Worm (Caenorhabditis elegans) whole organism, L4 larva: ENCODE measurements around the gene F54F2.9.

Source experiments
- F44E2.7 ChIP-seq: fragments of 200-800 bp; sonication (Bioruptor generic); IDR thresholded peaks from 2 replicates; pipeline ENCODE4 v2.1.2; 2022; ENCODE audit warnings: missing genetic modification characterization, missing compliant biosample characterization
- aha-1 ChIP-seq: fragments of 150-350 bp; peaks from one replicate; lab custom pipeline; 2014; ENCODE audit warnings: missing biosample characterization, missing genetic modification characterization
- arid-1 ChIP-seq: fragments of 200-800 bp; sonication (Bioruptor generic); conservative IDR thresholded peaks from 2 replicates; pipeline ENCODE4 v1.3.6; 2022; ENCODE audit warnings: missing genetic modification reagents, missing genetic modification characterization, missing compliant biosample characterization
- ceh-28 ChIP-seq: fragments of 150-350 bp; optimal IDR thresholded peaks from 2 replicates; lab custom pipeline; 2014; ENCODE audit warnings: missing biosample characterization, missing genetic modification reagents, missing genetic modification characterization
- daf-16 ChIP-seq, 3 experiments: sonication (generic microtip); optimal IDR thresholded peaks; 2 replicates each; lab custom pipeline; 2016 to 2017; ENCODE audit warnings: missing genetic modification characterization in 3 of 3, missing genetic modification reagents in 3 of 3, mild to moderate bottlenecking in 2 of 3, missing compliant biosample characterization in 2 of 3, missing biosample characterization in 1 of 3, moderate library complexity in 1 of 3
- egl-27 ChIP-seq: sonication (generic microtip); optimal IDR thresholded peaks from 3 replicates; lab custom pipeline; 2017; ENCODE audit warnings: missing biosample characterization, missing genetic modification reagents, missing genetic modification characterization
- hmg-1.1 ChIP-seq: fragments of 200-800 bp; sonication (Bioruptor generic); IDR thresholded peaks from 2 replicates; pipeline ENCODE4 v1.3.6; 2022; ENCODE audit warnings: missing genetic modification reagents, missing genetic modification characterization, missing compliant biosample characterization
- jun-1 ChIP-seq: fragments of 150-350 bp; optimal IDR thresholded peaks from 2 replicates; lab custom pipeline; 2014; ENCODE audit warnings: missing biosample characterization, missing genetic modification reagents, missing genetic modification characterization
- lin-39 ChIP-seq: fragments of 150-350 bp; optimal IDR thresholded peaks from 2 replicates; lab custom pipeline; 2014; ENCODE audit warnings: missing biosample characterization, missing genetic modification reagents, missing genetic modification characterization
- nhr-25 ChIP-seq: sonication (generic microtip); optimal IDR thresholded peaks from 2 replicates; lab custom pipeline; 2017; ENCODE audit warnings: missing genetic modification characterization, mild to moderate bottlenecking, missing compliant biosample characterization, antibody characterized with exemption, moderate library complexity, borderline replicate concordance; ENCODE audit not compliant: insufficient read depth
- nhr-41 ChIP-seq: fragments of 200-800 bp; sonication (Bioruptor generic); IDR thresholded peaks from 2 replicates; pipeline ENCODE4 v1.3.6; 2022; ENCODE audit warnings: missing genetic modification reagents, missing genetic modification characterization, missing compliant biosample characterization
- nhr-48 ChIP-seq: sonication (generic microtip); optimal IDR thresholded peaks from 2 replicates; lab custom pipeline; 2016; ENCODE audit warnings: mild to moderate bottlenecking, missing genetic modification characterization, missing compliant biosample characterization
- set-16 ChIP-seq: fragments of 200-800 bp; sonication (Bioruptor generic); IDR thresholded peaks from 2 replicates; pipeline ENCODE4 v1.3.6; 2022; ENCODE audit warnings: missing genetic modification reagents, missing genetic modification characterization, missing compliant biosample characterization
- tra-1 ChIP-seq: fragments of 200-800 bp; sonication (Bioruptor generic); IDR thresholded peaks from 2 replicates; pipeline ENCODE4 v1.3.6; 2022; ENCODE audit warnings: missing genetic modification reagents, missing genetic modification characterization, missing compliant biosample characterization
- vab-7 ChIP-seq: fragments of 200-800 bp; sonication (Bioruptor generic); IDR thresholded peaks from 2 replicates; pipeline ENCODE4 v1.3.6; 2022; ENCODE audit warnings: missing genetic modification reagents, missing genetic modification characterization, missing compliant biosample characterization

Gene F54F2.9

DNA sequence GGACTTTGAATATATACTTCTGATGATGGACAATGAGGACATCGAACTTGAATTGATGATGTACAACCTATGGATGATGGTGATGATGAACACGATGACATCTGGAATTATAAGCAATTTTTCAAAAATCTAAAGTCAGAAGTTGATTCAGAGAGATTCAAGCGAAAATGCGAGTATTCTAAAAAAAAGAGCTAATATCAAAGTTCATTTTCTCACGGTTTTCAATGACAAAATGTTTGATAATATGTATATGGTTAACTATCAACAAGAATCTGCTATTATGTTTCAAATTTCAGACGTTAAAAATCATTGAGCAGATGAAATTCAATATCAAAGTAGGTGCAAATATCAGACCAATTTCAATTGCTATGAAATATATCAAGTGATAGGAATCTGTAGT lies 47.1 kb downstream of the F54F2.9 start, which contains the start of gene K02D10.4:
Gene K02D10.4 (minus strand): TSS at position 101 of the 400 bp plus-strand sequence.
- TF ChIP-seq lin-39 (tag; lab: Kevin White, UChicago) (no peak), aha-1 (tag; lab: Kevin White, UChicago) (peak; percentile 66)

DNA sequence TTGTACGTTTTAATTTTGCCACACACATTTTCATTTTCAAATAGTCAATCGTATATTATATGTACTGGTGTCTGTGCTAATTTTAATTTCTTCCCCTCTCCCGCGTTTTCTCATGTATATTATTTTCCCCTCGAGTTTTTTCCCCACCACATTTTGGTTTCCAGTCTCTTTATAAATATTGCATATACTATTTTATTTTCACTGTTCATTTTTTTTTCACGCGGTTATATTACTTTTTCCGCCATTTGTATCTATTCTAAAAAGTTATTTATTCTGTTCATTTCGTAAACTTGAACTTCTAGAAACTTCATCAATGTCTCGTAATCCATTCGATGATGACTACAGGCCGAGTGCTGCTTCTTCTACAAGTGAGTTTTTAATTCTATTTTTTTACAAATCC lies 51.1 kb downstream of the F54F2.9 start, which contains the start of gene snap-29:
Gene snap-29 (plus strand): TSS at position 301 of the 400 bp plus-strand sequence.
- TF ChIP-seq F44E2.7 (GFP tag; lab: Robert Waterston, UW) (no peak), nhr-48 (tag; lab: Kevin White, UChicago) (no peak), jun-1 (tag; lab: Kevin White, UChicago) (no peak), tra-1 (no peak), hmg-1.1 (GFP tag; lab: Robert Waterston, UW) (no peak), nhr-25 (tag; lab: Kevin White, UChicago) (no peak), set-16 (GFP tag; lab: Robert Waterston, UW) (no peak), ceh-28 (tag; lab: Kevin White, UChicago) (no peak), egl-27 (no peak), arid-1 (GFP tag; lab: Robert Waterston, UW) (no peak), nhr-41 (no peak), daf-16 (GFP tag; optimal IDR thresholded peaks at IDR 0.05; lab: Kevin White, UChicago) (no peak), daf-16 (tag; optimal IDR thresholded peaks at IDR 0.05; lab: Kevin White, UChicago) (no peak), vab-7 (GFP tag; lab: Robert Waterston, UW) (no peak)
